Worm (Caenorhabditis elegans): ENCODE data around the gene srg-58.

- TF ChIP-seq mab-5 (tag; optimal IDR thresholded peaks at IDR 0.05) (no peak), nhr-21 (tag; optimal IDR thresholded peaks at IDR 0.05) (no peak)
Observed at ce11 chrV:2769754-2770153, 10.4 kb upstream of the srg-58 start, which contains the start of gene dhs-15.
